Fruit fly (Drosophila melanogaster) whole organism, embryonic: Measurements from ENCODE around the gene CG42512.

Experiments used
- Adf1 ChIP-seq: fragments of 200-800 bp; sonication (Bioruptor generic); IDR thresholded peaks from 2 replicates; pipeline ENCODE4 v1.3.6; 2022; ENCODE audit warnings: missing biosample characterization, missing genetic modification characterization
- Asciz ChIP-seq: fragments of 200-800 bp; sonication (Bioruptor generic); optimal IDR thresholded peaks from 2 replicates; lab custom pipeline; 2017; ENCODE audit warnings: missing biosample characterization, mild to moderate bottlenecking, missing genetic modification characterization, missing genetic modification reagents
- B-H1 ChIP-seq: fragments of 200-800 bp; sonication (Bioruptor generic); IDR thresholded peaks from 3 replicates; pipeline ENCODE4 v1.3.6; 2022; ENCODE audit warnings: missing biosample characterization, missing genetic modification characterization
- B-H2 ChIP-seq: fragments of 200-800 bp; sonication (Bioruptor generic); optimal IDR thresholded peaks from 2 replicates; lab custom pipeline; 2018; ENCODE audit warnings: missing biosample characterization, mild to moderate bottlenecking, missing genetic modification characterization
- BEAF-32 ChIP-seq: fragments of 200-800 bp; sonication (Bioruptor generic); optimal IDR thresholded peaks from 3 replicates; lab custom pipeline; 2017; ENCODE audit warnings: missing biosample characterization, missing genetic modification characterization, mild to moderate bottlenecking, moderate library complexity, missing genetic modification reagents
- CG10274 ChIP-seq: fragments of 200-800 bp; sonication (Bioruptor generic); optimal IDR thresholded peaks from 3 replicates; lab custom pipeline; 2017; ENCODE audit warnings: missing biosample characterization, mild to moderate bottlenecking, missing genetic modification characterization
- CG10462 ChIP-seq: fragments of 200-800 bp; sonication (Bioruptor generic); optimal IDR thresholded peaks from 2 replicates; lab custom pipeline; 2016; ENCODE audit warnings: missing biosample characterization, missing genetic modification characterization
- CG10654 ChIP-seq: fragments of 200-800 bp; sonication (Bioruptor generic); optimal IDR thresholded peaks from 2 replicates; lab custom pipeline; 2016; ENCODE audit warnings: missing biosample characterization, missing genetic modification characterization
- CG11085 ChIP-seq: fragments of 200-800 bp; sonication (Bioruptor generic); IDR thresholded peaks from 2 replicates; pipeline ENCODE4 v1.3.6; 2022; ENCODE audit warnings: missing biosample characterization, missing genetic modification characterization
- CG11504 ChIP-seq: fragments of 200-800 bp; sonication (Bioruptor generic); optimal IDR thresholded peaks from 3 replicates; lab custom pipeline; 2019; ENCODE audit warnings: missing biosample characterization, mild to moderate bottlenecking, missing genetic modification characterization, moderate library complexity
- CG12769 ChIP-seq: fragments of 200-800 bp; sonication (Bioruptor generic); optimal IDR thresholded peaks from 2 replicates; lab custom pipeline; 2019; ENCODE audit warnings: missing biosample characterization, mild to moderate bottlenecking, missing genetic modification characterization, moderate library complexity
- CG15011 ChIP-seq: fragments of 200-800 bp; sonication (Bioruptor generic); optimal IDR thresholded peaks from 3 replicates; lab custom pipeline; 2018; ENCODE audit warnings: missing biosample characterization, mild to moderate bottlenecking, missing genetic modification characterization
- CG15696 ChIP-seq: fragments of 200-800 bp; sonication (Bioruptor generic); optimal IDR thresholded peaks from 2 replicates; lab custom pipeline; 2019; ENCODE audit warnings: missing biosample characterization, mild to moderate bottlenecking, missing genetic modification characterization, moderate library complexity
- CG17385 ChIP-seq: fragments of 200-800 bp; sonication (Bioruptor generic); optimal IDR thresholded peaks from 3 replicates; lab custom pipeline; 2018; ENCODE audit warnings: missing biosample characterization, mild to moderate bottlenecking, missing genetic modification characterization
- CG17912 ChIP-seq: fragments of 200-800 bp; sonication (Bioruptor generic); optimal IDR thresholded peaks from 2 replicates; lab custom pipeline; 2018; ENCODE audit warnings: missing biosample characterization, mild to moderate bottlenecking, missing genetic modification characterization
- CG18476 ChIP-seq: fragments of 200-800 bp; sonication (Bioruptor generic); optimal IDR thresholded peaks from 2 replicates; lab custom pipeline; 2016; ENCODE audit warnings: missing biosample characterization, mild to moderate bottlenecking, missing genetic modification characterization
- CG2199 ChIP-seq: fragments of 200-800 bp; sonication (Bioruptor generic); IDR thresholded peaks from 3 replicates; pipeline ENCODE4 v1.3.6; 2022; ENCODE audit warnings: missing biosample characterization, missing genetic modification characterization
- CG3065 ChIP-seq: fragments of 200-800 bp; sonication (Bioruptor generic); optimal IDR thresholded peaks from 2 replicates; lab custom pipeline; 2016; ENCODE audit warnings: missing biosample characterization, missing genetic modification characterization
- CG3281 ChIP-seq: fragments of 200-800 bp; sonication (Bioruptor generic); optimal IDR thresholded peaks from 3 replicates; lab custom pipeline; 2017; ENCODE audit warnings: missing biosample characterization, mild to moderate bottlenecking, missing genetic modification characterization
- CG3726 ChIP-seq: fragments of 200-800 bp; sonication (Bioruptor generic); IDR thresholded peaks from 3 replicates; pipeline ENCODE4, ENCODE4 v1.3.6; 2022; ENCODE audit warnings: missing biosample characterization, missing genetic modification characterization
- CG4404 ChIP-seq: fragments of 200-800 bp; sonication (Bioruptor generic); IDR thresholded peaks from 2 replicates; pipeline ENCODE4 v1.3.6; 2022; ENCODE audit warnings: missing biosample characterization, missing genetic modification characterization
- CG4730 ChIP-seq: fragments of 200-800 bp; sonication (Bioruptor generic); IDR thresholded peaks from 2 replicates; pipeline ENCODE4 v1.3.6; 2022; ENCODE audit warnings: missing biosample characterization, missing genetic modification characterization
- CG6175 ChIP-seq: fragments of 200-800 bp; sonication (Bioruptor generic); IDR thresholded peaks from 3 replicates; pipeline ENCODE4 v1.3.6; 2022; ENCODE audit warnings: missing biosample characterization, missing genetic modification characterization
- CG6254 ChIP-seq: fragments of 200-800 bp; sonication (Bioruptor generic); optimal IDR thresholded peaks from 3 replicates; lab custom pipeline; 2017; ENCODE audit warnings: mild to moderate bottlenecking, missing biosample characterization, missing genetic modification reagents, missing genetic modification characterization
- CG6791 ChIP-seq: fragments of 200-800 bp; sonication (Bioruptor generic); IDR thresholded peaks from 3 replicates; pipeline ENCODE4 v1.3.6; 2022; ENCODE audit warnings: missing biosample characterization, missing genetic modification characterization; ENCODE audit not compliant: partially characterized antibody
- CG8478 ChIP-seq: fragments of >200 bp; optimal IDR thresholded peaks from 2 replicates; lab custom pipeline; 2018
- CG8765 ChIP-seq: fragments of 200-800 bp; sonication (Bioruptor generic); IDR thresholded peaks from 2 replicates; pipeline ENCODE4 v1.3.6; 2022; ENCODE audit warnings: missing biosample characterization, missing genetic modification characterization
- CG9437 ChIP-seq: fragments of 200-800 bp; sonication (Bioruptor generic); optimal IDR thresholded peaks from 2 replicates; lab custom pipeline; 2018; ENCODE audit warnings: missing biosample characterization, mild to moderate bottlenecking, missing genetic modification characterization
- CG9876 ChIP-seq: fragments of 200-800 bp; sonication (Bioruptor generic); optimal IDR thresholded peaks from 2 replicates; lab custom pipeline; 2016; ENCODE audit warnings: missing biosample characterization, missing genetic modification characterization
- CTCF ChIP-seq: fragments of 200-800 bp; sonication (Bioruptor generic); optimal IDR thresholded peaks from 2 replicates; lab custom pipeline; 2017; ENCODE audit warnings: missing biosample characterization, mild to moderate bottlenecking, missing genetic modification characterization, moderate library complexity
- Dip2 ChIP-seq: fragments of 200-800 bp; sonication (Bioruptor generic); IDR thresholded peaks from 2 replicates; pipeline ENCODE4 v1.3.6; 2022; ENCODE audit warnings: missing biosample characterization, missing genetic modification characterization
- Dref ChIP-seq: fragments of 200-800 bp; sonication (Bioruptor generic); IDR thresholded peaks from 2 replicates; pipeline ENCODE4 v1.3.6; 2022; ENCODE audit warnings: missing biosample characterization, missing genetic modification characterization
- Gug ChIP-seq: fragments of 200-800 bp; sonication (Bioruptor generic); IDR thresholded peaks from 4 replicates; pipeline ENCODE4 v1.3.6; 2022; ENCODE audit warnings: missing biosample characterization, missing genetic modification characterization
- Hmr ChIP-seq: fragments of 200-800 bp; sonication (Bioruptor generic); optimal IDR thresholded peaks from 3 replicates; lab custom pipeline; 2017; ENCODE audit warnings: mild to moderate bottlenecking, missing biosample characterization, missing genetic modification reagents, missing genetic modification characterization
- Hsf ChIP-seq: fragments of 200-800 bp; sonication (Bioruptor generic); optimal IDR thresholded peaks from 3 replicates; lab custom pipeline; 2016; ENCODE audit warnings: missing biosample characterization, missing genetic modification characterization
- Lhr ChIP-seq: fragments of 200-800 bp; sonication (Bioruptor generic); optimal IDR thresholded peaks from 3 replicates; lab custom pipeline; 2017; ENCODE audit warnings: mild to moderate bottlenecking, missing biosample characterization, missing genetic modification reagents, missing genetic modification characterization
- Med ChIP-seq: fragments of 200-800 bp; sonication (Bioruptor generic); peaks from one replicate; lab custom pipeline; 2016; ENCODE audit warnings: missing biosample characterization, missing genetic modification characterization, mild to moderate bottlenecking, inconsistent platforms, moderate library complexity
- TFAM ChIP-seq: fragments of 200-800 bp; sonication (Bioruptor generic); optimal IDR thresholded peaks from 2 replicates; lab custom pipeline; 2017; ENCODE audit warnings: missing biosample characterization, missing genetic modification characterization, inconsistent platforms
- YL-1 ChIP-seq: fragments of 200-800 bp; sonication (Bioruptor generic); optimal IDR thresholded peaks from 3 replicates; lab custom pipeline; 2017; ENCODE audit warnings: missing biosample characterization, mild to moderate bottlenecking, missing genetic modification characterization
- br ChIP-seq: fragments of >200 bp; optimal IDR thresholded peaks from 2 replicates; lab custom pipeline; 2017
- cad ChIP-seq: fragments of >200 bp; optimal IDR thresholded peaks from 2 replicates; lab custom pipeline; 2017; ENCODE audit warnings: missing biosample characterization, missing genetic modification characterization
- cas ChIP-seq: fragments of 200-800 bp; sonication (Bioruptor generic); IDR thresholded peaks from 2 replicates; pipeline ENCODE4 v1.3.6; 2022; ENCODE audit warnings: missing biosample characterization, missing genetic modification characterization
- caup ChIP-seq: fragments of 200-800 bp; sonication (Bioruptor generic); optimal IDR thresholded peaks from 3 replicates; lab custom pipeline; 2017; ENCODE audit warnings: missing biosample characterization, mild to moderate bottlenecking, missing genetic modification characterization, moderate library complexity; ENCODE audit not compliant: severe bottlenecking
- chif ChIP-seq, 2 experiments: fragments of 200-800 bp; sonication (Bioruptor generic); optimal IDR thresholded peaks; 3 replicates each; lab custom pipeline; 2016; ENCODE audit warnings: missing biosample characterization in 2 of 2, missing genetic modification characterization in 2 of 2
- gt ChIP-seq: fragments of 200-800 bp; sonication (Bioruptor generic); IDR thresholded peaks from 2 replicates; pipeline ENCODE4 v1.3.6; 2022; ENCODE audit warnings: missing biosample characterization, missing genetic modification characterization
- jing ChIP-seq: fragments of 200-800 bp; sonication (Bioruptor generic); optimal IDR thresholded peaks from 2 replicates; lab custom pipeline; 2018; ENCODE audit warnings: missing biosample characterization, mild to moderate bottlenecking, missing genetic modification characterization
- maf-S ChIP-seq: fragments of 200-800 bp; sonication (Bioruptor generic); optimal IDR thresholded peaks from 2 replicates; lab custom pipeline; 2016; ENCODE audit warnings: missing biosample characterization, missing genetic modification characterization
- mirr ChIP-seq: fragments of 200-800 bp; sonication (Bioruptor generic); optimal IDR thresholded peaks from 3 replicates; lab custom pipeline; 2018; ENCODE audit warnings: missing biosample characterization, mild to moderate bottlenecking, missing genetic modification characterization
- pho ChIP-seq: fragments of 200-800 bp; sonication (Bioruptor generic); optimal IDR thresholded peaks from 2 replicates; lab custom pipeline; 2016; ENCODE audit warnings: missing biosample characterization, missing genetic modification characterization
- phol ChIP-seq: fragments of 200-800 bp; sonication (Bioruptor generic); optimal IDR thresholded peaks from 3 replicates; lab custom pipeline; 2018; ENCODE audit warnings: missing biosample characterization, mild to moderate bottlenecking, missing genetic modification characterization, moderate library complexity
- psq ChIP-seq: fragments of 200-800 bp; sonication (Bioruptor generic); optimal IDR thresholded peaks from 2 replicates; lab custom pipeline; 2017; ENCODE audit warnings: missing biosample characterization, missing genetic modification characterization
- sob ChIP-seq: fragments of 200-800 bp; sonication (Bioruptor generic); IDR thresholded peaks from 2 replicates; pipeline ENCODE4 v1.3.6; 2022; ENCODE audit warnings: missing biosample characterization, missing genetic modification characterization
- tx ChIP-seq: fragments of 200-800 bp; sonication (Bioruptor generic); optimal IDR thresholded peaks from 2 replicates; lab custom pipeline; 2016; ENCODE audit warnings: missing biosample characterization, missing genetic modification characterization

Gene CG42512

dm6 chrX:16610601-16611058 lies 40.5 kb upstream of the CG42512 start, which contains the start of gene mbt (continued):
- TF ChIP-seq CG15011 (GFP tag; lab: Kevin White, UChicago) = no peak
- TF ChIP-seq CG6254 (GFP tag; lab: Kevin White, UChicago) = no peak
- no peak for TF ChIP-seq Lhr (GFP tag; lab: Kevin White, UChicago)
- TF ChIP-seq CG12769 (tag; lab: Kevin White, UChicago) = peak; percentile 93
- peak; percentile 7 for TF ChIP-seq Hsf (GFP tag; lab: Kevin White, UChicago)
- TF ChIP-seq Asciz (GFP tag; lab: Kevin White, UChicago) = no peak
- TF ChIP-seq CG6175 (GFP tag; lab: Robert Waterston, UW) = no peak
- no peak for TF ChIP-seq mirr (GFP tag; lab: Kevin White, UChicago)
- no peak for TF ChIP-seq Dip2 (GFP tag; lab: Robert Waterston, UW)
- no peak for TF ChIP-seq CG9437 (GFP tag; lab: Kevin White, UChicago)
- TF ChIP-seq YL-1 (GFP tag; lab: Kevin White, UChicago) = peak; percentile 83
- TF ChIP-seq B-H2 (GFP tag; lab: Kevin White, UChicago) = peak; percentile 26
- TF ChIP-seq CG3726 (GFP tag; lab: Robert Waterston, UW) = no peak
- TF ChIP-seq CG3065 (GFP tag; lab: Kevin White, UChicago) = no peak
- TF ChIP-seq CG4404 (GFP tag; lab: Robert Waterston, UW) = no peak
- TF ChIP-seq CG8478 = peak; percentile 85
- TF ChIP-seq pho (GFP tag; lab: Kevin White, UChicago) = peak; percentile 14
- TF ChIP-seq Adf1 (GFP tag; lab: Robert Waterston, UW) = peak; percentile 43; the same call in 1 of the 2 replicates
- peak; percentile 89 for TF ChIP-seq Med (GFP tag; lab: Kevin White, UChicago)
- TF ChIP-seq CG15696 (tag; lab: Kevin White, UChicago) = no peak
- TF ChIP-seq gt (GFP tag; lab: Robert Waterston, UW) = no peak
- TF ChIP-seq CTCF = peak; percentile 22
- TF ChIP-seq jing (GFP tag; lab: Kevin White, UChicago) = no peak
- no peak for TF ChIP-seq caup
- TF ChIP-seq CG2199 (GFP tag; lab: Robert Waterston, UW) = no peak
- no peak for TF ChIP-seq CG11085 (GFP tag; lab: Robert Waterston, UW)
- peak; percentile 93 for TF ChIP-seq CG6791 (GFP tag; lab: Robert Waterston, UW)
- 0 out of 2 replicates have a peak, but pooled peaks have one; percentile 32 for TF ChIP-seq sob (GFP tag; lab: Robert Waterston, UW)
- peak; percentile 16 for TF ChIP-seq CG17912 (GFP tag; lab: Kevin White, UChicago)
- TF ChIP-seq tx = no peak
- TF ChIP-seq Gug = no peak
- TF ChIP-seq Hmr (GFP tag; lab: Kevin White, UChicago) = no peak
- peak; percentile 97 for TF ChIP-seq BEAF-32
- no peak for TF ChIP-seq CG18476 (GFP tag; lab: Kevin White, UChicago)
- no peak for TF ChIP-seq br (lab: Kevin White, UChicago)
- TF ChIP-seq CG3281 (GFP tag; lab: Kevin White, UChicago) = no peak
- TF ChIP-seq CG9876 (GFP tag; lab: Kevin White, UChicago) = no peak
- TF ChIP-seq CG10462 (GFP tag; lab: Kevin White, UChicago) = no peak
- TF ChIP-seq TFAM (GFP tag; lab: Kevin White, UChicago) = no peak
- no peak for TF ChIP-seq cas (GFP tag; lab: Robert Waterston, UW)
- TF ChIP-seq CG11504 (tag; lab: Kevin White, UChicago) = no peak
- no peak for TF ChIP-seq CG8765 (GFP tag; lab: Robert Waterston, UW)
- no peak for TF ChIP-seq cad (GFP tag; lab: Kevin White, UChicago)
- no peak for TF ChIP-seq CG10274 (GFP tag; lab: Kevin White, UChicago)
- TF ChIP-seq CG10654 = no peak
- peak; percentile 75 for TF ChIP-seq Dref (GFP tag; lab: Robert Waterston, UW)
- TF ChIP-seq CG4730 (GFP tag; lab: Robert Waterston, UW) = no peak
- no peak for TF ChIP-seq B-H1 (GFP tag; lab: Robert Waterston, UW)
- peak; percentile 86 for TF ChIP-seq phol
- TF ChIP-seq psq (GFP tag; lab: Kevin White, UChicago) = no peak
- peak; percentile 21 for TF ChIP-seq maf-S (GFP tag; lab: Kevin White, UChicago)
- TF ChIP-seq chif (GFP tag; optimal IDR thresholded peaks at IDR 0.05; lab: Kevin White, UChicago) = no peak
- TF ChIP-seq CG17385 (GFP tag; lab: Kevin White, UChicago) = peak; percentile 14
